Fruit fly (Drosophila melanogaster) S2 (cell line): Measurements from ENCODE around the gene CG16852.

Source experiments
- CG8478 ChIP-seq: fragments of >200 bp; optimal IDR thresholded peaks from 2 replicates; lab custom pipeline; 2018
- CTCF ChIP-seq, 2 experiments: fragments of >200 bp; optimal IDR thresholded peaks; 2 replicates each; lab custom pipeline; 2018

Gene CG16852

dm6 chr2L:13527541-13527940 lies 13.0 kb upstream of the CG16852 start, which contains the start of gene CG33640:
CG33640 (plus strand) TSS chr2L:13527841.
- TF ChIP-seq CTCF (optimal IDR thresholded peaks at IDR 0.05; lab: Kevin White, UChicago) = no peak
- TF ChIP-seq CG8478 (lab: Kevin White, UChicago) = no peak

dm6 chr2L:13528742-13529141 lies 11.8 kb upstream of the CG16852 start, which contains the start of gene CG33641:
CG33641 (plus strand) TSS chr2L:13529042.
- TF ChIP-seq CG8478 (lab: Kevin White, UChicago) = no peak
- no peak for TF ChIP-seq CTCF (optimal IDR thresholded peaks at IDR 0.05; lab: Kevin White, UChicago)

DNA sequence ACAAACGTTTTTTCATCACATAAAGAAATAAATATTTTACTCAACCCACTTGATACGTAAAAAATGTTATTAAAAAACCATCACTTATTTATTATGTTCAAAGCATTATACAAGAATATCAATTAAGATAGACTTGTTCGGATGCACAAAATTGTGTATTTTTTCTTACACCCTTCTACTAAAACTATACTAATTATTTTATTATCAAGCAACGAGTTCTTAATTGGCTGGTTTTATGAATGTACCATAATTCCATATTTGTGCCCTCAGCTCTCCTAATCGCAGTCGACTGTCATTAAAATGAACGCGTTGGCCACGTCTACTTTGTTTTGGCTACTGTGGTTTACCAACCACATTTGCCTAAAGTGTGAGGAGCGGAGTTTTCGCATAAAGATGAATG lies 10.9 kb upstream of the CG16852 start, which contains the start of gene CG33642:
CG33642 (plus strand) TSS at position 301 of the 400 bp plus-strand sequence.
- TF ChIP-seq CTCF (optimal IDR thresholded peaks at IDR 0.05; lab: Kevin White, UChicago) (no peak), CG8478 (lab: Kevin White, UChicago) (no peak)

DNA sequence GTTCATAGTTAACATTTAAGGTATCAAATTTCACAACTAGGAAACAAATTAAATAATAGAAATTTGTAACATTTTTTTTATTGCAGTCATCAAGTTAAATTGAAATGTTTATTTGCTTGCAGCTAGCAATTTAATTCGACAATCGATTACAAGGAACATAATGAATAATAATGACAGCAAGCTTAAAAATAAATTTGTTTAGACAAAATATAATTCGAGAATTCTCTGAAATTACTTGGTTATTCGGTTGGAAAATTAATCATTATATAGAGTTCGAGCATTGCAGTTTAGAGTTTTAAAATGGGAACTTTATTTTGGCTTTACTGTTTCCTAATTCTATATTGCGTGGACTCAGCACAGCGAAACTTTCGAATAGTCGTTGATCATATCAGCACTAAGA lies 9.8 kb upstream of the CG16852 start, which contains the start of gene CG33643:
CG33643 (plus strand) TSS at position 301 of the 400 bp plus-strand sequence.
- TF ChIP-seq CTCF (optimal IDR thresholded peaks at IDR 0.05; lab: Kevin White, UChicago) = no peak
- no peak for TF ChIP-seq CG8478 (lab: Kevin White, UChicago)

DNA sequence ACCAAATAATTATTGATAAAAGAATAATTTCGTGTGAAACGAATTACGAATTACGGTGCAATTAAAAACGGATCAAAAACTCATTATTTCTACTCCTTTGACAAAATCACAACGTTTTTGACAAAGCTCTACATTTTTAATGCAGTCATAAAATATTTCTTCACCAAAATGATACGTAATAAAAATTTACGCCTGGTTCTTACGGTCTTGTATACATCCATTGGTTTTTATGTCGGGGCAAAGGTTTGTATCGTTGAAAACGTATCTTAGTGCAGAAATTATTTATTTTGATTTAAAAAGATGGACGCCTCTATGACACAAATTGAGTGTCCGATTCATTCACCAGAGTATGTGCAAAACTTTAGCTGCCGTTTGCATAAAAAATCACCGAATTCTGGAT lies 8.8 kb upstream of the CG16852 start, which contains the start of gene CG33644:
CG33644 (plus strand) TSS at position 301 of the 400 bp plus-strand sequence.
- TF ChIP-seq CG8478 (lab: Kevin White, UChicago) = no peak
- TF ChIP-seq CTCF (optimal IDR thresholded peaks at IDR 0.05; lab: Kevin White, UChicago) = no peak

DNA sequence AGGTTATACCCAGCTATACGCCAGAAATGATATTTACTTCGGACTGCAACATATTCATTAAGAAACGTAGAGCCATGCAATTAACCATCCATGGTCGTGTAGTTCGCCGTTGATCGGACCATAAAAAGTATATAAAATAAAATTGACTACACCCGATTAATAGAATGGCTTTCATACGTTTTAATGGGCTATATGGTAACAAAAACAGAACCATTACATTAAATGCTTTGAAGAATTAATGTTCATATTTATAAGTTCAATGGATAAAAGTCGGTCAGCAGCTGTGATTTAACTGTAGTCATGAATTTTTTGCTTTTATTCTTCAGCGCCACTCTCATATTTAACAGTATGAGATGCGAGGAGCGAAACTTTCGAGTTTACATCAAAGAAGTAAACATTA lies 8.0 kb upstream of the CG16852 start, which contains the start of gene CG33645:
CG33645 (plus strand) TSS at position 301 of the 400 bp plus-strand sequence.
- TF ChIP-seq CTCF (optimal IDR thresholded peaks at IDR 0.05; lab: Kevin White, UChicago) (no peak), CG8478 (lab: Kevin White, UChicago) (no peak)

DNA sequence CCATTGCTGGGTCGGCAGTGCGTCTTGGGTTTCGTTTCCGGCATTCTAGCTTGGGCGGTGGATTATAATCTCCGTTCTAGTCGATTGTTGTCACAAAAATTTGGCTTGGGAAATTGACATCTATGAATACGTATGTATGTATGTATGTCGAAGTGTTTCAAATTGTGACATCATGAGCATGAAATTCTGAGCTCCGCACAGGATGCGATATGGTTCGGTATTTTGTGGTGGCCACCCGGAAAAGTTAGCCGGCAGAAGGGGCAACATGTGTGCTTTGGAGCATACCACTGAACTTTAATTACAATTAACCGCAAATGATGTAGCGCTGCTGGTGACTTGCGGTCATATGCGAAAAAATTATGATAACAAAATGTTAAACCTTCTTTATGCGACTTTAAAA lies 4.9 kb upstream of the CG16852 start, which contains the start of gene CG15638:
CG15638 (minus strand) TSS at position 101 of the 400 bp plus-strand sequence.
- TF ChIP-seq CG8478 (lab: Kevin White, UChicago) = no peak
- TF ChIP-seq CTCF (optimal IDR thresholded peaks at IDR 0.05; lab: Kevin White, UChicago) = no peak

dm6 chr2L:13541968-13542367 lies 1.4 kb downstream of the CG16852 start, which contains the start of gene CG16853:
CG16853 (plus strand) TSS chr2L:13542268.
- no peak for TF ChIP-seq CG8478 (lab: Kevin White, UChicago)
- TF ChIP-seq CTCF (optimal IDR thresholded peaks at IDR 0.05; lab: Kevin White, UChicago) = no peak

DNA sequence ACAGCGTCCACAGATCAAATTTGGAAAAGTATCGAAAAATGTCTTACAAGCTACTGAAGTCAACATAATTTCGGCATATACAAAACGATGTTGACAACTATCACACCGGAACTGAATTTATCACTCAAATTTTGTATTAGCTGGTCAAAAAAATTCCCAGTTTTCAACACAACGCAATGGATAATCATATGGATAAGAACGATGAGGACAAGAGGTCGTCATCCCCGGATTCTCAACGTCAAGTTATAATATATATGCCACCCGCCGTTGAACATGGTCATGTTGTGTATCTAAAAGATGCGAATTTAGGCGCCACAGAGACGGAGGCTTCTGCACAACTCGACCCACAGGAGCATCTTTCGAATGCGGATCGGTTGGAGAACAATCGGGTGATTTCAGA lies 1.9 kb downstream of the CG16852 start, which contains the start of gene CG9263:
CG9263 (minus strand) TSS at position 101 of the 400 bp plus-strand sequence.
- TF ChIP-seq CG8478 (lab: Kevin White, UChicago) (no peak), CTCF (optimal IDR thresholded peaks at IDR 0.05; lab: Kevin White, UChicago) (no peak)

dm6 chr2L:13545678-13546077 lies 5.1 kb downstream of the CG16852 start:
- no peak for TF ChIP-seq CTCF (optimal IDR thresholded peaks at IDR 0.05; lab: Kevin White, UChicago)
- TF ChIP-seq CG8478 (lab: Kevin White, UChicago) = no peak

- TF ChIP-seq CTCF (optimal IDR thresholded peaks at IDR 0.05; lab: Kevin White, UChicago) (no peak), CG8478 (lab: Kevin White, UChicago) (no peak)
Measured at dm6 chr2L:13547738-13548726, 7.5 kb downstream of the CG16852 start.

DNA sequence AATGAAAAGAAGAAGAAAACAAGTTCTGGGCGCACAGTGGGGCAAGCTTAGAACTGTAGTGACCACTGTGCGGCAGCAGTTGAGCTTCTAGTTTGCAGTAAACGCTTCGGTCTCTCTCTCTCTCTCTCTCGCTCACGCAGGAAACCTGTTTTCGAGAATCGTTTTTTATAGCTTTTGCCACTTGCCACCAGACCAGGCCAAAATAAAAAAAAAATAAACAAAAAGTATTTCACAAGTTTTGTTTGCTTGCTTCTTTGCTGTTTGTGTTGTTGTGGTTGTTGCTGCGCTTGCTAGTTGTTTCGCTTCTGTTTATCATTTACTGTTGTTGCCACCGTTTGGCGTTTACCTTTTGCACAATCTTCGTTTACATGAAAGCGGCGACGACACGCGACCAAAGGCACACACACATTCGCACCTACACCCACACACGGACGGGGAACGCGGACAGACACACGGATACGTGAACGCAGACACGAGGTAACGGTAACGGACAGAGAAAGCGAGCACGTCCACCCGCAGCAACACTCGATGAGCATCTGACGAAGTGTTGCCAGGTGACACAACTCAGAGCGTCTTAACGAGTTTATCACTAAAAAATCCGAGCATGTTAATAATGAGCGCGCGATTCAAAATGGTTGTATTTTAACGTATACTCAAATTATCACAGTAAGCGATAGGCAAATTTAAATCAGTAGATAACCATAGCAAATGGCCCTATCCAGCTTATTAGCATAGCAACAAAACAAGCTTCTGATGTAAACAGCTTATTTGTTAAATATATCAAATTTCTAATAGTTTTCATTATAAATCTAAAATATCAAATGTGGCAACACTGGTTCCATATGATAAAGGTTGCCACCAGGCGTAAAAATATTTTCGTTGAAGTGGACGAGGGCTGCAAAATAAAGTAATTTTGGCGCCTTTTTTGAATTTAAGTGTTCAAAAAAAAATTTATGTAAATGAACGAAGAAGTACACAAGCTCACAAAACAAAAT lies 8.5 kb downstream of the CG16852 start, which contains the start of gene B4:
B4 (minus strand) TSS at position 543 of the 995 bp plus-strand sequence.
- TF ChIP-seq CTCF (optimal IDR thresholded peaks at IDR 0.05; lab: Kevin White, UChicago) (no peak), CG8478 (lab: Kevin White, UChicago) (no peak)

DNA sequence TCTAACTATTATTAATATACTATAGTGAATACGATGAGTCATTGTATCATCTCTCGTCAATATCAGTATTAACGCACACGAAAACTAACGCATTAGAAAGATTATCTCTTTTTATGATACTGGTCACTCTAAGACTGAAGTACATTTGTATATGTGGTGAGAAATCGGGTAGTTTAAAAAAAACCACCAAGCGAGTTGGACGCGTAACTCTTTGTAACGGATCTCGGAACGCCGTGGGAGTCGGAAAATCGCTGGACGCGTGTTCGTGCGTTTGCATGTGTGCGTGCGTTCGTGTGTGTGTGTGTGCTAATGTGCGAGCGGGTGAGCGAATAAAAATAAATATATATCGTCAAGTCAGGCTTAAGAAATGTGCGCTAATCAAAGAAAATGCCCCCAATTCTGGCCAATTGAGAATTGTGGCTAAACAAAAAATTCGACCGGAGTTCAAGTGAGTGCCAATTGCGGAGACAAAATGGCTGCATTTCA lies 9.5 kb downstream of the CG16852 start, which contains the start of gene kuz:
kuz (plus strand) TSS at position 167 of the 486 bp plus-strand sequence.
- TF ChIP-seq CG8478 (lab: Kevin White, UChicago) (no peak), CTCF (optimal IDR thresholded peaks at IDR 0.05; lab: Kevin White, UChicago) (no peak)
